In genomic region chrX:13529673-13530072, dm6 we compare ENCODE assay signal across 2 fruit fly cellular contexts.
TF ChIP-seq lines count a peak whose summit lies in the region.

No protein-coding gene starts in this region.

TF ChIP-seq in whole organism, embryonic, 481 proteins besides CTCF, POLR2A, EP300 and RAD21 (continued from another document):
- no peak for TF ChIP-seq jing (GFP tag; optimal IDR thresholded peaks at IDR 0.05; lab: Kevin White, UChicago)
- TF ChIP-seq wdn (GFP tag; IDR thresholded peaks at IDR 0.05; lab: Robert Waterston, UW) = no peak
- TF ChIP-seq so (GFP tag; IDR thresholded peaks at IDR 0.05; lab: Robert Waterston, UW) = no peak
- no peak for TF ChIP-seq Optix (GFP tag; IDR thresholded peaks at IDR 0.05; lab: Robert Waterston, UW)
- TF ChIP-seq prd (optimal IDR thresholded peaks at IDR 0.05; lab: Kevin White, UChicago) = no peak
- TF ChIP-seq prd (GFP tag; IDR thresholded peaks at IDR 0.05; lab: Robert Waterston, UW) = peak; percentile 42; the same call in 1 of the 3 replicates
- peak; percentile 13 for TF ChIP-seq CG11504 (tag; optimal IDR thresholded peaks at IDR 0.05; lab: Kevin White, UChicago)
- TF ChIP-seq rib (GFP tag; IDR thresholded peaks at IDR 0.05; lab: Robert Waterston, UW) = no peak
- TF ChIP-seq row (GFP tag; IDR thresholded peaks at IDR 0.05; lab: Robert Waterston, UW) = peak; percentile 22; the same call in 1 of the 3 replicates
- TF ChIP-seq CG18619 (GFP tag; optimal IDR thresholded peaks at IDR 0.05; lab: Kevin White, UChicago) = no peak
- TF ChIP-seq crc (GFP tag; optimal IDR thresholded peaks at IDR 0.05; lab: Kevin White, UChicago) = no peak
- TF ChIP-seq CG17802 (tag; optimal IDR thresholded peaks at IDR 0.05; lab: Kevin White, UChicago) = no peak
- no peak for TF ChIP-seq az2 (GFP tag; optimal IDR thresholded peaks at IDR 0.05; lab: Kevin White, UChicago)
- TF ChIP-seq CG6272 (GFP tag; IDR thresholded peaks at IDR 0.05; lab: Robert Waterston, UW) = no peak
- no peak for TF ChIP-seq Blimp-1 (GFP tag; optimal IDR thresholded peaks at IDR 0.05; lab: Kevin White, UChicago)
- TF ChIP-seq CG34376 (GFP tag; optimal IDR thresholded peaks at IDR 0.05; lab: Kevin White, UChicago) = no peak
- no peak for TF ChIP-seq chn (GFP tag; optimal IDR thresholded peaks at IDR 0.05; lab: Kevin White, UChicago)
- no peak for TF ChIP-seq Rfx (GFP tag; IDR thresholded peaks at IDR 0.05; lab: Robert Waterston, UW)
- no peak for TF ChIP-seq ERR (GFP tag; optimal IDR thresholded peaks at IDR 0.05; lab: Kevin White, UChicago)
- TF ChIP-seq ems (GFP tag; optimal IDR thresholded peaks at IDR 0.05; lab: Kevin White, UChicago) = no peak
- TF ChIP-seq CrebB (tag; optimal IDR thresholded peaks at IDR 0.05; lab: Kevin White, UChicago) = no peak
- TF ChIP-seq hth (optimal IDR thresholded peaks at IDR 0.05; lab: Kevin White, UChicago) = no peak
- TF ChIP-seq PHDP (tag; optimal IDR thresholded peaks at IDR 0.05; lab: Kevin White, UChicago) = no peak
- 0 out of 2 replicates have a peak, but pooled peaks have one; percentile 16 for TF ChIP-seq sisA (GFP tag; IDR thresholded peaks at IDR 0.05; lab: Robert Waterston, UW)
- TF ChIP-seq CG12391 (tag; optimal IDR thresholded peaks at IDR 0.05; lab: Kevin White, UChicago) = no peak
- TF ChIP-seq CG10209 (GFP tag; optimal IDR thresholded peaks at IDR 0.05; lab: Kevin White, UChicago) = no peak
- TF ChIP-seq CG6175 (GFP tag; IDR thresholded peaks at IDR 0.05; lab: Robert Waterston, UW) = 0 out of 3 replicates have a peak, but pooled peaks have one; percentile 11
- no peak for TF ChIP-seq CG8944 (GFP tag; optimal IDR thresholded peaks at IDR 0.05; lab: Kevin White, UChicago)
- TF ChIP-seq CG9437 (GFP tag; optimal IDR thresholded peaks at IDR 0.05; lab: Kevin White, UChicago) = no peak
- 0 out of 3 replicates have a peak, but pooled peaks have one; percentile 6 for TF ChIP-seq ase (GFP tag; IDR thresholded peaks at IDR 0.05; lab: Robert Waterston, UW)
- peak; percentile 2 for TF ChIP-seq CG18599 (GFP tag; optimal IDR thresholded peaks at IDR 0.05; lab: Kevin White, UChicago)
- TF ChIP-seq Fer3 (tag; optimal IDR thresholded peaks at IDR 0.05; lab: Kevin White, UChicago) = no peak
- TF ChIP-seq CG2712 (tag; optimal IDR thresholded peaks at IDR 0.05; lab: Kevin White, UChicago) = no peak
- TF ChIP-seq Nf-YA (GFP tag; IDR thresholded peaks at IDR 0.05; lab: Robert Waterston, UW) = no peak
- no peak for TF ChIP-seq Atf-2 (GFP tag; optimal IDR thresholded peaks at IDR 0.05; lab: Kevin White, UChicago)
- no peak for TF ChIP-seq mam (GFP tag; optimal IDR thresholded peaks at IDR 0.05; lab: Kevin White, UChicago)
- TF ChIP-seq p53 (GFP tag; optimal IDR thresholded peaks at IDR 0.05; lab: Kevin White, UChicago) = no peak
TF ChIP-seq in whole organism, embryonic: peak in this region for 10.

TF ChIP-seq in whole organism, prepupa, 60 proteins besides CTCF, POLR2A, EP300 and RAD21 (continued from another document):
- TF ChIP-seq CG6163 (GFP tag; IDR thresholded peaks at IDR 0.05; lab: Robert Waterston, UW) (no peak), Eip75B (GFP tag; optimal IDR thresholded peaks at IDR 0.05; lab: Kevin White, UChicago) (no peak), CG10631 (GFP tag; optimal IDR thresholded peaks at IDR 0.05; lab: Kevin White, UChicago) (peak; percentile 29), CG8319 (GFP tag; optimal IDR thresholded peaks at IDR 0.05; lab: Kevin White, UChicago) (no peak), fd85E (GFP tag; optimal IDR thresholded peaks at IDR 0.05; lab: Kevin White, UChicago) (no peak), Hr4 (GFP tag; optimal IDR thresholded peaks at IDR 0.05; lab: Kevin White, UChicago) (no peak), cyc (GFP tag; optimal IDR thresholded peaks at IDR 0.05; lab: Kevin White, UChicago) (peak; percentile 7), Sox15 (GFP tag; optimal IDR thresholded peaks at IDR 0.05; lab: Kevin White, UChicago) (no peak), Hr38 (GFP tag; optimal IDR thresholded peaks at IDR 0.05; lab: Kevin White, UChicago) (no peak), ss (GFP tag; optimal IDR thresholded peaks at IDR 0.05; lab: Kevin White, UChicago) (no peak), CG8119 (GFP tag; IDR thresholded peaks at IDR 0.05; lab: Robert Waterston, UW) (no peak), fkh (GFP tag; optimal IDR thresholded peaks at IDR 0.05; lab: Kevin White, UChicago) (no peak), CG6276 (GFP tag; optimal IDR thresholded peaks at IDR 0.05; lab: Kevin White, UChicago) (no peak), Ets96B (tag; optimal IDR thresholded peaks at IDR 0.05; lab: Kevin White, UChicago) (no peak), topi (GFP tag; optimal IDR thresholded peaks at IDR 0.05; lab: Kevin White, UChicago) (no peak), fd59A (GFP tag; optimal IDR thresholded peaks at IDR 0.05; lab: Kevin White, UChicago) (no peak), CG6854 (GFP tag; optimal IDR thresholded peaks at IDR 0.05; lab: Kevin White, UChicago) (no peak), CG32006 (GFP tag; optimal IDR thresholded peaks at IDR 0.05; lab: Kevin White, UChicago) (peak; percentile 19), Eip78C (GFP tag; lab: Kevin White, UChicago) (peak; percentile 58), esn (GFP tag; optimal IDR thresholded peaks at IDR 0.05; lab: Kevin White, UChicago) (no peak), salr (GFP tag; optimal IDR thresholded peaks at IDR 0.05; lab: Kevin White, UChicago) (no peak), CG15336 (GFP tag; IDR thresholded peaks at IDR 0.05; lab: Robert Waterston, UW) (no peak), CG9139 (GFP tag; optimal IDR thresholded peaks at IDR 0.05; lab: Kevin White, UChicago) (no peak), spab (GFP tag; optimal IDR thresholded peaks at IDR 0.05; lab: Kevin White, UChicago) (no peak), lz (GFP tag; optimal IDR thresholded peaks at IDR 0.05; lab: Kevin White, UChicago) (no peak), achi (GFP tag; optimal IDR thresholded peaks at IDR 0.05; lab: Kevin White, UChicago) (peak; percentile 21), CG8632 (GFP tag; optimal IDR thresholded peaks at IDR 0.05; lab: Kevin White, UChicago) (no peak), CG16779 (tag; optimal IDR thresholded peaks at IDR 0.05; lab: Kevin White, UChicago) (no peak), Sox102F (GFP tag; optimal IDR thresholded peaks at IDR 0.05; lab: Kevin White, UChicago) (peak; percentile 17), net (GFP tag; optimal IDR thresholded peaks at IDR 0.05; lab: Kevin White, UChicago) (no peak), CG6808 (GFP tag; optimal IDR thresholded peaks at IDR 0.05; lab: Kevin White, UChicago) (no peak), Sox14 (GFP tag; optimal IDR thresholded peaks at IDR 0.05; lab: Kevin White, UChicago) (no peak), CG11762 (GFP tag; optimal IDR thresholded peaks at IDR 0.05; lab: Kevin White, UChicago; ENCODE audit: insufficient read depth) (no peak)
TF ChIP-seq in whole organism, prepupa: peak in this region for 12.
